Fruit fly (Drosophila melanogaster) whole organism, pupa: ENCODE results near the gene CG43938.

ENCODE experiments used
- CG12605 ChIP-seq: fragments of 200-800 bp; sonication (Bioruptor generic); IDR thresholded peaks from 2 replicates; pipeline ENCODE4 v1.3.6; 2022; ENCODE audit warnings: missing biosample characterization, missing genetic modification characterization
- CG13204 ChIP-seq: fragments of 200-800 bp; sonication (Bioruptor generic); optimal IDR thresholded peaks from 2 replicates; lab custom pipeline; 2018; ENCODE audit warnings: missing biosample characterization, mild to moderate bottlenecking, missing genetic modification characterization, moderate library complexity
- CG17806 ChIP-seq: fragments of 200-800 bp; sonication (Bioruptor generic); optimal IDR thresholded peaks from 2 replicates; lab custom pipeline; 2018; ENCODE audit warnings: missing biosample characterization, mild to moderate bottlenecking, missing genetic modification characterization, moderate library complexity
- CG32121 ChIP-seq: fragments of 200-800 bp; sonication (Bioruptor generic); IDR thresholded peaks from 2 replicates; pipeline ENCODE4 v1.3.6; 2022; ENCODE audit warnings: missing biosample characterization, missing genetic modification characterization
- CG34367 ChIP-seq: fragments of 200-800 bp; sonication (Bioruptor generic); optimal IDR thresholded peaks from 2 replicates; lab custom pipeline; 2018; ENCODE audit warnings: missing biosample characterization, mild to moderate bottlenecking, missing genetic modification characterization
- CG4496 ChIP-seq: fragments of 200-800 bp; sonication (Bioruptor generic); IDR thresholded peaks from 3 replicates; pipeline ENCODE4 v1.3.6; 2022; ENCODE audit warnings: missing biosample characterization, missing genetic modification characterization
- CG8159 ChIP-seq: fragments of 200-800 bp; sonication (Bioruptor generic); optimal IDR thresholded peaks from 3 replicates; lab custom pipeline; 2018; ENCODE audit warnings: missing biosample characterization, mild to moderate bottlenecking, missing genetic modification characterization, moderate library complexity
- CG8301 ChIP-seq: fragments of 200-800 bp; sonication (Bioruptor generic); optimal IDR thresholded peaks from 2 replicates; lab custom pipeline; 2018; ENCODE audit warnings: missing biosample characterization, mild to moderate bottlenecking, missing genetic modification characterization
- CG9948 ChIP-seq: fragments of 200-800 bp; sonication (Bioruptor generic); optimal IDR thresholded peaks from 2 replicates; lab custom pipeline; 2018; ENCODE audit warnings: missing biosample characterization, mild to moderate bottlenecking, missing genetic modification characterization, moderate library complexity
- EcR ChIP-seq: fragments of 200-800 bp; sonication (Bioruptor generic); optimal IDR thresholded peaks from 3 replicates; lab custom pipeline; 2019; ENCODE audit warnings: missing biosample characterization, missing genetic modification characterization, mild to moderate bottlenecking, moderate library complexity, missing genetic modification reagents
- Ets98B ChIP-seq: fragments of 200-800 bp; sonication (Bioruptor generic); IDR thresholded peaks from 2 replicates; pipeline ENCODE4 v1.3.6; 2022; ENCODE audit warnings: missing biosample characterization, missing genetic modification characterization
- Pif1A ChIP-seq: fragments of 200-800 bp; sonication (Bioruptor generic); optimal IDR thresholded peaks from 3 replicates; lab custom pipeline; 2016; ENCODE audit warnings: missing biosample characterization, missing genetic modification characterization
- fd96Ca ChIP-seq: fragments of 200-800 bp; sonication (Bioruptor generic); IDR thresholded peaks from 3 replicates; pipeline ENCODE4 v1.3.6; 2022; ENCODE audit warnings: missing biosample characterization, missing genetic modification characterization
- rn ChIP-seq: fragments of 200-800 bp; sonication (Bioruptor generic); IDR thresholded peaks from 2 replicates; pipeline ENCODE4 v1.3.6; 2022; ENCODE audit warnings: missing biosample characterization, missing genetic modification characterization

DNA sequence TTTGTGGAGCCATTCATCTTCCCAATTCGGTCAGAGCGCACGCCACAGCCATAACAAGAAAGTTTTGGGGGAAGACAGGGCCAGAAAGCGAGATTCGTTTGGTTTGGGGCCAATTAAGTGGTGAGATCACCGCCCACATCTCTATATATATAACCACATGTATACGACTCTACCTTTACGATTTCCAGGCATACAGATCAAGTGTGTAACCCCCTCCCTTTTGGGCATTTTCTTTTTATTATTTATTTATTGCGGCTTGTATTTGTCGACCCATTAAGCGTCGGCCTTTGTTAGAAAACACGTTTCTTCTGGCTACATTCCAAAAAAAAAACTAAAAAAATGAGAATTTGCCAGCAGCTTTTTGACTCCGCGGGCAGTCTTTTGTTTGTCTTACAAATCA, 20.1 kb upstream of the CG43938 start:
- TF ChIP-seq CG12605 (GFP tag; lab: Robert Waterston, UW), result no peak
- TF ChIP-seq CG17806, result no peak
- no peak for TF ChIP-seq fd96Ca (GFP tag; lab: Robert Waterston, UW)
- TF ChIP-seq rn (GFP tag; lab: Robert Waterston, UW), result no peak
- no peak for TF ChIP-seq Pif1A (GFP tag; lab: Kevin White, UChicago)
- TF ChIP-seq CG9948 (tag; lab: Kevin White, UChicago), result no peak
- no peak for TF ChIP-seq CG13204 (GFP tag; lab: Kevin White, UChicago)
- no peak for TF ChIP-seq Ets98B
- no peak for TF ChIP-seq CG34367 (tag; lab: Kevin White, UChicago)
- TF ChIP-seq CG32121 (GFP tag; lab: Robert Waterston, UW), result no peak
- no peak for TF ChIP-seq CG4496 (GFP tag; lab: Robert Waterston, UW)
- no peak for TF ChIP-seq CG8301
- no peak for TF ChIP-seq CG8159 (tag; lab: Kevin White, UChicago)
- TF ChIP-seq EcR (GFP tag; lab: Kevin White, UChicago), result no peak
